Worm (Caenorhabditis elegans) whole organism, L4/young adult: ENCODE data around the gene nekl-4.

Source experiments
- W03F9.2 ChIP-seq: fragments of 150-350 bp; optimal IDR thresholded peaks from 2 replicates; lab custom pipeline; 2014; ENCODE audit warnings: missing biosample characterization, missing genetic modification characterization
- him-1 ChIP-seq: sonication (generic microtip); optimal IDR thresholded peaks from 2 replicates; lab custom pipeline; 2016; ENCODE audit warnings: missing genotype, missing genetic modification reagents, missing genetic modification characterization, missing compliant biosample characterization

ce11 chrIII:5474176-5474575 lies 43.1 kb downstream of the nekl-4 start, which contains the start of gene lon-1:
- TF ChIP-seq him-1 (tag; lab: Kevin White, UChicago) (no peak), W03F9.2 (tag; lab: Kevin White, UChicago) (no peak)
